Fruit fly (Drosophila melanogaster): Measurements from ENCODE around the gene CG32270.

The CG32270 gene

DNA sequence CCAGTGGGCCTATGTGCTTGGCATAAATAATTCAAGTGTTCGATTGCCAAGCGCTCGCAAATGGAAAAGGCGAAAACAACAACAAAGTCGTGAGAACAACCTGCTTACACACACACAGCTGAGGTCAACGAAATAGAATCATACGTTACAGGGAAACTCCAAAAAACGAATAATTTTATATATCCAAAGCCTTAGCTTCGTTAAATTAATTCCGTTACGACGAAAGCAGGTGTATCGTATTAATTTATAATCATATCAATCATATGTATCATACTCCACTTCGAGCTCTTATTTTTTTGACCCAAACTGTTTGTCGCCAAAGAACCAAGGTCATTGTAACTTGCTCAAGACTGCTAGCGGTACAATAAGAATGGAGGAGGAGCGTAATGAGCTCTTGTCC lies 29.3 kb downstream of the CG32270 start (continued):
- TF ChIP-seq ash1 (GFP tag; optimal IDR thresholded peaks at IDR 0.05) (no peak), Oaz (GFP tag; IDR thresholded peaks at IDR 0.05) (peak; percentile 67), prd (optimal IDR thresholded peaks at IDR 0.05) (no peak), prd (GFP tag; IDR thresholded peaks at IDR 0.05) (peak; percentile 94), gsb-n (tag; optimal IDR thresholded peaks at IDR 0.05) (peak; percentile 83), CG7745 (tag; optimal IDR thresholded peaks at IDR 0.05) (no peak), zfh2 (GFP tag; optimal IDR thresholded peaks at IDR 0.05) (peak; percentile 74), CG6689 (GFP tag; IDR thresholded peaks at IDR 0.05) (peak; percentile 91), CG3995 (GFP tag; optimal IDR thresholded peaks at IDR 0.05) (peak; percentile 52), CHES-1-like (GFP tag; optimal IDR thresholded peaks at IDR 0.05) (peak; percentile 56), hb (GFP tag; IDR thresholded peaks at IDR 0.05; ENCODE audit: partially characterized antibody) (no peak), Kr (GFP tag; optimal IDR thresholded peaks at IDR 0.05) (no peak), nau (GFP tag; optimal IDR thresholded peaks at IDR 0.05) (no peak), CG12219 (GFP tag; optimal IDR thresholded peaks at IDR 0.05) (peak; percentile 86), Hsf (GFP tag; optimal IDR thresholded peaks at IDR 0.05) (peak; percentile 82), inv (GFP tag; IDR thresholded peaks at IDR 0.05; ENCODE audit: partially characterized antibody) (no peak), ttk (GFP tag; IDR thresholded peaks at IDR 0.05) (peak; percentile 75), h (optimal IDR thresholded peaks at IDR 0.05) (no peak), zen (tag; optimal IDR thresholded peaks at IDR 0.05) (peak; percentile 68), CG2889 (GFP tag; IDR thresholded peaks at IDR 0.05) (peak; percentile 48; the same call in 1 of the 3 replicates), CG16779 (GFP tag; IDR thresholded peaks at IDR 0.05) (peak; percentile 90), CG32767 (GFP tag; IDR thresholded peaks at IDR 0.05) (peak; percentile 63), Nf-YA (GFP tag; IDR thresholded peaks at IDR 0.05) (peak; percentile 72), Sox100B (GFP tag; optimal IDR thresholded peaks at IDR 0.05) (no peak), sisA (GFP tag; IDR thresholded peaks at IDR 0.05) (peak; percentile 84), psq (GFP tag; optimal IDR thresholded peaks at IDR 0.05) (peak; percentile 43), phol (tag; optimal IDR thresholded peaks at IDR 0.05) (peak; percentile 87), CG18764 (GFP tag; optimal IDR thresholded peaks at IDR 0.05) (peak; percentile 76), D19B (GFP tag; optimal IDR thresholded peaks at IDR 0.05) (peak; percentile 83), CG15514 (GFP tag; optimal IDR thresholded peaks at IDR 0.05) (peak; percentile 82), CG9876 (GFP tag; optimal IDR thresholded peaks at IDR 0.05) (no peak), croc (GFP tag; conservative IDR thresholded peaks at IDR 0.05) (peak; percentile 83), Lim3 (GFP tag; IDR thresholded peaks at IDR 0.05) (0 out of 2 replicates have a peak, but pooled peaks have one; percentile 38), CG12104 (GFP tag; optimal IDR thresholded peaks at IDR 0.05) (peak; percentile 70), ara (GFP tag; IDR thresholded peaks at IDR 0.05) (peak; percentile 89), dpn (GFP tag; optimal IDR thresholded peaks at IDR 0.05) (peak; percentile 85 to 89), CG6765 (GFP tag; optimal IDR thresholded peaks at IDR 0.05) (peak; percentile 84), CG6813 (GFP tag; optimal IDR thresholded peaks at IDR 0.05) (peak; percentile 79), kni (GFP tag; optimal IDR thresholded peaks at IDR 0.05) (peak; percentile 8), Ptx1 (GFP tag; IDR thresholded peaks at IDR 0.05) (peak; percentile 91), pfk (GFP tag; optimal IDR thresholded peaks at IDR 0.05) (no peak), Trl (optimal IDR thresholded peaks at IDR 0.05) (no peak), Trl (GFP tag; optimal IDR thresholded peaks at IDR 0.05) (peak; percentile 89), Doc2 (GFP tag; IDR thresholded peaks at IDR 0.05) (peak; percentile 75), Hr78 (GFP tag; optimal IDR thresholded peaks at IDR 0.05) (no peak), peb (GFP tag; IDR thresholded peaks at IDR 0.05) (peak; percentile 70), CG10147 (GFP tag; optimal IDR thresholded peaks at IDR 0.05) (no peak), so (GFP tag; IDR thresholded peaks at IDR 0.05) (peak; percentile 70; the same call in 2 of the 3 replicates), exex (tag; optimal IDR thresholded peaks at IDR 0.05) (peak; percentile 59), dmrt11E (tag; optimal IDR thresholded peaks at IDR 0.05) (peak; percentile 85), CG2116 (GFP tag; optimal IDR thresholded peaks at IDR 0.05) (peak; percentile 48), crp (GFP tag; optimal IDR thresholded peaks at IDR 0.05) (peak in 1 of 2 experiments; percentile 2)
